Worm (Caenorhabditis elegans) whole organism, young adult: Measurements from ENCODE around the gene pph-4.1.

ENCODE experiments used
- B0019.2 ChIP-seq: fragments of 200-800 bp; sonication (Bioruptor generic); conservative IDR thresholded peaks from 2 replicates; pipeline ENCODE4 v1.3.6; 2022; ENCODE audit warnings: missing genetic modification reagents, missing genetic modification characterization, missing compliant biosample characterization
- B0261.1 ChIP-seq: sonication (generic microtip); optimal IDR thresholded peaks from 2 replicates; lab custom pipeline; 2016; ENCODE audit warnings: mild to moderate bottlenecking, missing genetic modification characterization, moderate library complexity, missing compliant biosample characterization
- B0336.3 ChIP-seq: fragments of 200-800 bp; sonication (Bioruptor generic); IDR thresholded peaks from 2 replicates; pipeline ENCODE4 v1.3.6; 2022; ENCODE audit warnings: missing genetic modification characterization, missing compliant biosample characterization
- C06A6.2 ChIP-seq: fragments of 200-800 bp; sonication (Bioruptor generic); conservative IDR thresholded peaks from 2 replicates; pipeline ENCODE4 v1.3.6; 2022; ENCODE audit warnings: missing genetic modification characterization, missing compliant biosample characterization
- C17E4.6 ChIP-seq: fragments of 200-800 bp; sonication (Bioruptor generic); IDR thresholded peaks from 2 replicates; pipeline ENCODE4 v1.3.6; 2022; ENCODE audit warnings: missing genetic modification reagents, missing genetic modification characterization, missing compliant biosample characterization
- F37B4.10 ChIP-seq: fragments of 200-800 bp; sonication (Bioruptor generic); IDR thresholded peaks from 2 replicates; pipeline ENCODE4 v1.3.6; 2022; ENCODE audit warnings: missing genetic modification characterization, missing compliant biosample characterization
- F39B2.1 ChIP-seq: fragments of 200-800 bp; sonication (Bioruptor generic); IDR thresholded peaks from 2 replicates; pipeline ENCODE4 v1.3.6; 2022; ENCODE audit warnings: missing genetic modification reagents, missing genetic modification characterization, missing compliant biosample characterization
- F52B5.7 ChIP-seq: sonication (generic microtip); optimal IDR thresholded peaks from 2 replicates; lab custom pipeline; 2016; ENCODE audit warnings: mild to moderate bottlenecking, missing genetic modification characterization, missing compliant biosample characterization
- K11D2.4 ChIP-seq: fragments of 200-800 bp; sonication (Bioruptor generic); IDR thresholded peaks from 2 replicates; pipeline ENCODE4 v1.3.6; 2022; ENCODE audit warnings: missing genetic modification reagents, missing genetic modification characterization, missing compliant biosample characterization
- T07F8.4 ChIP-seq: sonication (generic microtip); optimal IDR thresholded peaks from 2 replicates; lab custom pipeline; 2016; ENCODE audit warnings: mild to moderate bottlenecking, missing genetic modification characterization, moderate library complexity, missing compliant biosample characterization
- Y53F4B.3 ChIP-seq: fragments of 200-800 bp; sonication (Bioruptor generic); IDR thresholded peaks from 2 replicates; pipeline ENCODE4 v1.3.6; 2022; ENCODE audit warnings: missing genetic modification reagents, missing genetic modification characterization, missing compliant biosample characterization
- akir-1 ChIP-seq: fragments of 200-800 bp; sonication (Bioruptor generic); optimal IDR thresholded peaks from 2 replicates; lab custom pipeline; 2018; ENCODE audit warnings: mild to moderate bottlenecking, missing genetic modification characterization, moderate library complexity, missing compliant biosample characterization
- aptf-3 ChIP-seq: fragments of 200-800 bp; sonication (Bioruptor generic); IDR thresholded peaks from 2 replicates; pipeline ENCODE4 v1.3.6; 2022; ENCODE audit warnings: missing genetic modification characterization, missing compliant biosample characterization
- attf-5 ChIP-seq: fragments of 200-800 bp; sonication (Bioruptor generic); optimal IDR thresholded peaks from 2 replicates; lab custom pipeline; 2018; ENCODE audit warnings: mild to moderate bottlenecking, missing genetic modification characterization, missing compliant biosample characterization
- bed-1 ChIP-seq: fragments of 200-800 bp; sonication (Bioruptor generic); IDR thresholded peaks from 2 replicates; pipeline ENCODE4 v1.3.6; 2022; ENCODE audit warnings: missing genetic modification reagents, missing genetic modification characterization, missing compliant biosample characterization
- ceh-100 ChIP-seq: fragments of 200-800 bp; sonication (Bioruptor generic); IDR thresholded peaks from 2 replicates; pipeline ENCODE4 v1.3.6; 2022; ENCODE audit warnings: missing genetic modification reagents, missing genetic modification characterization, missing compliant biosample characterization
- ceh-27 ChIP-seq: fragments of 200-800 bp; sonication (Bioruptor generic); optimal IDR thresholded peaks from 2 replicates; lab custom pipeline; 2018; ENCODE audit warnings: mild to moderate bottlenecking, missing genetic modification characterization, moderate library complexity, missing compliant biosample characterization
- ceh-79 ChIP-seq: sonication (generic microtip); optimal IDR thresholded peaks from 2 replicates; lab custom pipeline; 2017; ENCODE audit warnings: mild to moderate bottlenecking, missing genetic modification characterization, missing compliant biosample characterization
- chd-7 ChIP-seq: sonication (generic microtip); optimal IDR thresholded peaks from 2 replicates; lab custom pipeline; 2016; ENCODE audit warnings: mild to moderate bottlenecking, missing genetic modification characterization, moderate library complexity, missing compliant biosample characterization
- dox-1 ChIP-seq: fragments of 200-800 bp; sonication (Bioruptor generic); IDR thresholded peaks from 2 replicates; pipeline ENCODE4 v1.3.6; 2022; ENCODE audit warnings: missing genetic modification reagents, missing genetic modification characterization, missing compliant biosample characterization
- dpff-1 ChIP-seq: sonication (generic microtip); optimal IDR thresholded peaks from 2 replicates; lab custom pipeline; 2017; ENCODE audit warnings: mild to moderate bottlenecking, missing genetic modification characterization, missing compliant biosample characterization
- egl-44 ChIP-seq: fragments of 200-800 bp; sonication (Bioruptor generic); IDR thresholded peaks from 2 replicates; pipeline ENCODE4 v1.3.6; 2022; ENCODE audit warnings: missing genetic modification reagents, missing genetic modification characterization, missing compliant biosample characterization
- egrh-3 ChIP-seq: fragments of 200-800 bp; sonication (Bioruptor generic); IDR thresholded peaks from 2 replicates; pipeline ENCODE4 v1.3.6; 2022; ENCODE audit warnings: missing genetic modification reagents, missing genetic modification characterization, missing compliant biosample characterization
- ekl-4 ChIP-seq: fragments of 200-800 bp; sonication (Bioruptor generic); IDR thresholded peaks from 2 replicates; pipeline ENCODE4 v1.3.6; 2022; ENCODE audit warnings: missing genetic modification reagents, missing genetic modification characterization, missing compliant biosample characterization
- him-1 ChIP-seq: sonication (generic microtip); optimal IDR thresholded peaks from 2 replicates; lab custom pipeline; 2016; ENCODE audit warnings: missing genotype, missing genetic modification reagents, missing genetic modification characterization, missing compliant biosample characterization
- hlh-12 ChIP-seq: sonication (generic microtip); optimal IDR thresholded peaks from 2 replicates; lab custom pipeline; 2016; ENCODE audit warnings: missing genetic modification characterization, missing compliant biosample characterization
- hsf-1 ChIP-seq: fragments of 200-800 bp; sonication (Bioruptor generic); IDR thresholded peaks from 2 replicates; pipeline ENCODE4 v1.3.6; 2022; ENCODE audit warnings: missing genetic modification reagents, missing genetic modification characterization, missing compliant biosample characterization
- lag-1 ChIP-seq: fragments of 200-800 bp; sonication (Bioruptor generic); IDR thresholded peaks from 2 replicates; pipeline ENCODE4 v1.3.6; 2022; ENCODE audit warnings: missing genetic modification reagents, missing genetic modification characterization, missing compliant biosample characterization
- let-526 ChIP-seq: fragments of 200-800 bp; sonication (Bioruptor generic); IDR thresholded peaks from 2 replicates; pipeline ENCODE4 v1.3.6; 2022; ENCODE audit warnings: missing genetic modification reagents, missing genetic modification characterization, missing compliant biosample characterization
- lin-54 ChIP-seq: fragments of 200-800 bp; sonication (Bioruptor generic); optimal IDR thresholded peaks from 2 replicates; lab custom pipeline; 2018; ENCODE audit warnings: mild to moderate bottlenecking, missing genetic modification characterization, missing compliant biosample characterization
- lir-1 ChIP-seq: fragments of 200-800 bp; sonication (Bioruptor generic); conservative IDR thresholded peaks from 2 replicates; pipeline ENCODE4 v1.3.6; 2022; ENCODE audit warnings: missing genetic modification reagents, missing genetic modification characterization, missing compliant biosample characterization
- lsl-1 ChIP-seq: fragments of 200-800 bp; sonication (Bioruptor generic); optimal IDR thresholded peaks from 2 replicates; lab custom pipeline; 2018; ENCODE audit warnings: mild to moderate bottlenecking, missing genetic modification characterization, moderate library complexity, missing compliant biosample characterization
- madf-10 ChIP-seq: sonication (generic microtip); optimal IDR thresholded peaks from 2 replicates; lab custom pipeline; 2016; ENCODE audit warnings: mild to moderate bottlenecking, missing genetic modification characterization, missing compliant biosample characterization
- madf-6 ChIP-seq: fragments of 200-800 bp; sonication (Bioruptor generic); IDR thresholded peaks from 2 replicates; pipeline ENCODE4 v1.3.6; 2022; ENCODE audit warnings: missing genetic modification reagents, missing genetic modification characterization, missing compliant biosample characterization
- madf-8 ChIP-seq: fragments of 200-800 bp; sonication (Bioruptor generic); conservative IDR thresholded peaks from 2 replicates; pipeline ENCODE4 v1.3.6; 2022; ENCODE audit warnings: missing genetic modification reagents, missing genetic modification characterization, missing compliant biosample characterization
- nfya-1 ChIP-seq: sonication (generic microtip); optimal IDR thresholded peaks from 2 replicates; lab custom pipeline; 2017; ENCODE audit warnings: antibody characterized with exemption, missing compliant biosample characterization, missing genetic modification characterization, borderline replicate concordance; ENCODE audit not compliant: insufficient read depth
- nfyb-1 ChIP-seq: fragments of 200-800 bp; sonication (Bioruptor generic); IDR thresholded peaks from 2 replicates; pipeline ENCODE4 v1.3.6; 2022; ENCODE audit warnings: missing genetic modification reagents, missing genetic modification characterization, missing compliant biosample characterization
- nhr-179 ChIP-seq: sonication (generic microtip); optimal IDR thresholded peaks from 2 replicates; lab custom pipeline; 2016; ENCODE audit warnings: mild to moderate bottlenecking, missing genetic modification characterization, missing compliant biosample characterization
- nhr-27 ChIP-seq: fragments of 200-800 bp; sonication (Bioruptor generic); optimal IDR thresholded peaks from 2 replicates; lab custom pipeline; 2018; ENCODE audit warnings: mild to moderate bottlenecking, missing genetic modification characterization, moderate library complexity, missing compliant biosample characterization
- repo-1 ChIP-seq: sonication (generic microtip); optimal IDR thresholded peaks from 2 replicates; lab custom pipeline; 2017; ENCODE audit warnings: mild to moderate bottlenecking, missing genetic modification characterization, missing compliant biosample characterization
- sdz-38 ChIP-seq: sonication (generic microtip); optimal IDR thresholded peaks from 2 replicates; lab custom pipeline; 2016; ENCODE audit warnings: missing genotype, missing genetic modification characterization, missing compliant biosample characterization
- sptf-2 ChIP-seq: fragments of 200-800 bp; sonication (Bioruptor generic); optimal IDR thresholded peaks from 2 replicates; lab custom pipeline; 2018; ENCODE audit warnings: mild to moderate bottlenecking, missing genetic modification characterization, missing compliant biosample characterization
- tbp1 ChIP-seq: fragments of 200-800 bp; sonication (Bioruptor generic); optimal IDR thresholded peaks from 2 replicates; lab custom pipeline; 2018; ENCODE audit warnings: mild to moderate bottlenecking, missing genetic modification characterization, missing compliant biosample characterization
- tbx-9 ChIP-seq: sonication (generic microtip); optimal IDR thresholded peaks from 2 replicates; lab custom pipeline; 2016; ENCODE audit warnings: borderline replicate concordance, missing genetic modification characterization, inconsistent platforms, missing compliant biosample characterization
- unc-130 ChIP-seq: sonication (generic microtip); optimal IDR thresholded peaks from 2 replicates; lab custom pipeline; 2016; ENCODE audit warnings: missing genetic modification reagents, missing genetic modification characterization, missing compliant biosample characterization
- zfh-2 ChIP-seq: fragments of 200-800 bp; sonication (Bioruptor generic); conservative IDR thresholded peaks from 2 replicates; pipeline ENCODE4 v1.3.6; 2022; ENCODE audit warnings: missing genetic modification reagents, missing genetic modification characterization, missing compliant biosample characterization
- ztf-22 ChIP-seq: fragments of 200-800 bp; sonication (Bioruptor generic); optimal IDR thresholded peaks from 2 replicates; lab custom pipeline; 2018; ENCODE audit warnings: mild to moderate bottlenecking, missing genetic modification characterization, moderate library complexity, missing compliant biosample characterization
- ztf-25 ChIP-seq: fragments of 200-800 bp; sonication (Bioruptor generic); IDR thresholded peaks from 2 replicates; pipeline ENCODE4 v1.3.6; 2022; ENCODE audit warnings: missing genetic modification reagents, missing genetic modification characterization, missing compliant biosample characterization
- ztf-28 ChIP-seq: fragments of 200-800 bp; sonication (Bioruptor generic); IDR thresholded peaks from 2 replicates; pipeline ENCODE4 v1.3.6; 2022; ENCODE audit warnings: missing genetic modification reagents, missing genetic modification characterization, missing compliant biosample characterization

Gene pph-4.1

ce11 chrIII:12366989-12367557 is 15.9 kb upstream of the pph-4.1 start, which contains the start of gene Y75B8A.33 (continued):
- no peak for TF ChIP-seq sptf-2 (GFP tag; lab: Kevin White, UChicago)
- no peak for TF ChIP-seq ztf-25 (GFP tag; lab: Robert Waterston, UW)
- peak; percentile 32 for TF ChIP-seq lin-54 (GFP tag; lab: Kevin White, UChicago)
- no peak for TF ChIP-seq ekl-4 (GFP tag; lab: Robert Waterston, UW)
- TF ChIP-seq repo-1 (tag; lab: Kevin White, UChicago): no peak
- no peak for TF ChIP-seq nfya-1 (tag; lab: Kevin White, UChicago)
- peak; percentile 79 for TF ChIP-seq madf-8 (GFP tag; lab: Robert Waterston, UW)
- TF ChIP-seq let-526: no peak
- TF ChIP-seq ceh-100 (GFP tag; lab: Robert Waterston, UW): no peak
- TF ChIP-seq F39B2.1 (GFP tag; lab: Robert Waterston, UW): no peak
- no peak for TF ChIP-seq zfh-2 (GFP tag; lab: Robert Waterston, UW)
- TF ChIP-seq hsf-1 (GFP tag; lab: Robert Waterston, UW): 0 out of 2 replicates have a peak, but pooled peaks have one; percentile 14
- TF ChIP-seq tbp1 (GFP tag; lab: Kevin White, UChicago): no peak
- no peak for TF ChIP-seq B0336.3 (GFP tag; lab: Robert Waterston, UW)
- TF ChIP-seq nhr-179 (tag; lab: Kevin White, UChicago): no peak
- TF ChIP-seq lir-1: no peak
- TF ChIP-seq ztf-22 (GFP tag; lab: Kevin White, UChicago): no peak
- peak; percentile 90 for TF ChIP-seq madf-6 (GFP tag; lab: Robert Waterston, UW)
- no peak for TF ChIP-seq egrh-3
- no peak for TF ChIP-seq C06A6.2 (GFP tag; lab: Robert Waterston, UW)
- no peak for TF ChIP-seq bed-1
- TF ChIP-seq chd-7 (tag; lab: Kevin White, UChicago): no peak
- TF ChIP-seq T07F8.4 (tag; lab: Kevin White, UChicago): no peak
- TF ChIP-seq madf-10 (tag; lab: Kevin White, UChicago): no peak
- TF ChIP-seq dox-1 (GFP tag; lab: Robert Waterston, UW): no peak
- TF ChIP-seq ceh-79: no peak
- TF ChIP-seq Y53F4B.3 (GFP tag; lab: Robert Waterston, UW): no peak
- no peak for TF ChIP-seq tbx-9
- TF ChIP-seq aptf-3 (GFP tag; lab: Robert Waterston, UW): no peak
- TF ChIP-seq lsl-1 (GFP tag; lab: Kevin White, UChicago): peak; percentile 86
- 0 out of 2 replicates have a peak, but pooled peaks have one; percentile 17 for TF ChIP-seq B0019.2 (GFP tag; lab: Robert Waterston, UW)
- no peak for TF ChIP-seq hlh-12 (tag; lab: Kevin White, UChicago)
- TF ChIP-seq F52B5.7 (tag; lab: Kevin White, UChicago): no peak
- TF ChIP-seq nhr-27 (tag; lab: Kevin White, UChicago): no peak
- TF ChIP-seq C17E4.6 (GFP tag; lab: Robert Waterston, UW): no peak
- no peak for TF ChIP-seq nfyb-1 (GFP tag; lab: Robert Waterston, UW)
- no peak for TF ChIP-seq ceh-27
- TF ChIP-seq dpff-1 (tag; lab: Kevin White, UChicago): no peak
- no peak for TF ChIP-seq akir-1
- TF ChIP-seq K11D2.4 (GFP tag; lab: Robert Waterston, UW): no peak
- peak; percentile 29 for TF ChIP-seq him-1 (tag; lab: Kevin White, UChicago)
- no peak for TF ChIP-seq lag-1 (GFP tag; lab: Robert Waterston, UW)
- no peak for TF ChIP-seq attf-5 (GFP tag; lab: Kevin White, UChicago)
- no peak for TF ChIP-seq unc-130 (GFP tag; lab: Kevin White, UChicago)
- TF ChIP-seq B0261.1: no peak
- TF ChIP-seq egl-44 (GFP tag; lab: Robert Waterston, UW): no peak
- TF ChIP-seq sdz-38 (tag; lab: Kevin White, UChicago): no peak
- TF ChIP-seq F37B4.10 (GFP tag; lab: Robert Waterston, UW): no peak
- no peak for TF ChIP-seq ztf-28 (GFP tag; lab: Robert Waterston, UW)
